Worm (Caenorhabditis elegans): ENCODE results near the gene Y62E10A.19.

Gene Y62E10A.19

DNA sequence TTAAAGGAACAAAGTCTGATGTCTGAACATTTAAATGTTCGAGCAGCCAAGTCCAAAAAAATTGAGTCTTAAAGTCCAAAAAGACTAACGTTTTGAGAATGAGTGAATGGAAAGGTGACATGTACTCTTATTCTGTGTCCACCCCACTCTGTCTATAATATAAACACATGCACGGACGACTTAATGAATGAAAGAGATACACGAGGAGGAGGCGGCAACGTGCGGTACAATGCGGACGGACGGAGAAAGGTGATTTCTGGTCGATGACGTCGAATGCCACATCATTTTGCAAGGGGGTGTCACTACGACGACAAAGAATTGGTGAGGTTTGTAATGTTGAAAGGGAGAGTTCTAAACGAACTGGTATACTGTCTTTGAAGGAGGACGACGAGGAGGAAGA lies 13.4 kb downstream of the Y62E10A.19 start:
- no peak for TF ChIP-seq unc-62 (GFP tag; optimal IDR thresholded peaks at IDR 0.05)

DNA sequence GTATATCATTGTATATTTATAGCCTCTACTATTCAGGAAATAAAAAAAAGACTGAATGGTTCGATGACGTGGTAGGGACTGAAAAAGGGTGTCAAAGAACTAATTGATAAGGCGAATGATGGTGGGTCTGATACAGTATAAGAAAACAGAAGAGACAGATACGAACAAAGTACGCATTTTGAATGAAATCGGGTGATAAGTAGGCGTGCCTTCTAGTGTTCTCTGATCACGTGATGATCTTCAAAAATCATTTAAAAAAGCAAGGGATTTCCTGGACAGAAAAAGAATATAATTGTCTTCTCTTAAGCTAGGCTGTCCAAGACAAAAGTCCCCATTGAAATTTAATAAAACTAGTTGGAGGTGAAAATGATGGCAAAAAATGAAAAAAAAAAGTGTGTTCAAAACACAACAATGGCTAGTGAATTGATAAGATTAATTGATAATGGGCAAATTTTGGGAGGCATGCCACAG lies 14.8 kb downstream of the Y62E10A.19 start:
- no peak for TF ChIP-seq unc-62 (GFP tag; optimal IDR thresholded peaks at IDR 0.05)

ce11 chrIV:13392230-13392629 lies 15.9 kb downstream of the Y62E10A.19 start:
- no peak for TF ChIP-seq unc-62 (GFP tag; optimal IDR thresholded peaks at IDR 0.05)

ce11 chrIV:13390770-13391169 lies 17.3 kb downstream of the Y62E10A.19 start:
- no peak for TF ChIP-seq unc-62 (GFP tag; optimal IDR thresholded peaks at IDR 0.05)

- no peak for TF ChIP-seq unc-62 (GFP tag; optimal IDR thresholded peaks at IDR 0.05)
Measured at ce11 chrIV:13389237-13389636, 18.9 kb downstream of the Y62E10A.19 start.

- TF ChIP-seq unc-62 (GFP tag; optimal IDR thresholded peaks at IDR 0.05), result no peak
Measured at ce11 chrIV:13388779-13389178, 19.3 kb downstream of the Y62E10A.19 start.

ce11 chrIV:13386903-13387302 lies 21.2 kb downstream of the Y62E10A.19 start, which contains the start of gene lsm-3:
TSS of gene lsm-3 (plus strand) at chrIV:13387203.
- no peak for TF ChIP-seq unc-62 (GFP tag; optimal IDR thresholded peaks at IDR 0.05)

DNA sequence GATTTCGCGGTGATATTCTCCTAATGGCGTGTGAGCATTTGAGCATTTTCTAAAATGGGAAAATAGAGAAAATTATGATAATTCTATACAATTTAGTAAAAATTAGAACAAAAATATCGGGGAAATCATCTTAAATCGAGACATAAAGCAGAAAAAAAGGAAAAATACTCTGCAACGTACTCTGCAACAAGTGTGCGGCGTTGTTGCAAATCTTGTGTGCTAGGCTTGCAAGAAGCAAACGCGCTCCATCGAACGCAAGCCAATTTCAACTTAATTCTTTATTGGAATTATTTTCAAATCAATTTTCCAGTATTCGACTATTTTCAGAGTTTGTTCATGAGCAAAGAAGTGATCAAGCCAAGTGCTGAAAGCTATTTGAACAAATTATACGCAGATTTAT lies 22.1 kb downstream of the Y62E10A.19 start, which contains the start of the genes Y62E10A.20, Y62E10A.23 and mdt-9:
TSS of gene Y62E10A.20 (minus strand) at position 49 of the 400 bp plus-strand sequence.
TSS of gene Y62E10A.23 (plus strand) at position 282 of the 400 bp plus-strand sequence.
TSS of gene mdt-9 (plus strand) at position 338 of the 400 bp plus-strand sequence.
- TF ChIP-seq unc-62 (GFP tag; optimal IDR thresholded peaks at IDR 0.05), result no peak

DNA sequence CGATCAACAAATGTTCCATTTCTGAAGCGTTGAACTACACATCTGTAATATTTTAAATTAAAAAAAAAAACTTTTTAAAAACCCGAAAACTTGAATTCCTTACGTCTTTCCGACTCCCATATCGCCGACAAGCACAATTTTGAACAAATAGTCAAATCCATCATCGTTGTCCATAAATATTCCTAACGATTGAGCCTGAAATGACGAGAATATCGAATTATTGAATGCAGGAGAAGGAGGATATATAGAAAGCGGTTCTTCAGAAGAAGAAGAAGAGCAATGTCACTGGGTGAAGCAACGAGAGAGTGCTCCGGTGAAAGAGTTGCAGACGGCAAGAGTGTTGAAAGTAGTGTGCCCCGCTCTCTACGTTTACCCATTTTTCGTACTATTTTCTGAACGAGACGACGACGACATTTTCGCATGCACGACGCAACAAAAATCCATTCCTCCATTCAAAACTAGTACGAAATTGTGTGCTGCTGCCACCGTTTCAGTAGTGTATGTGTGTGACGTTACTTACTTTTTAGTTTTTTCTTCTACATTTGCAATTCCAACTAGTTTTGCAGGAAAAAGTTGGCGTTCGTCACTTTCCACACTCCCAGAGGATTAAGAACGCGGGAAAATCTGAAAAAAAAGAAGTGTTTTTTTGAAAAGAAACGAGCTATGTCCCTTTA lies 24.2 kb downstream of the Y62E10A.19 start, which contains the start of gene rab-19:
TSS of gene rab-19 (minus strand) at position 624 of the 674 bp plus-strand sequence.
- TF ChIP-seq unc-62 (GFP tag; optimal IDR thresholded peaks at IDR 0.05), result no peak

- TF ChIP-seq unc-62 (GFP tag; optimal IDR thresholded peaks at IDR 0.05), result no peak
Measured at ce11 chrIV:13381823-13382222, 26.3 kb downstream of the Y62E10A.19 start, which contains the start of gene emc-3. TSS of gene emc-3 (minus strand) at chrIV:13381923.

DNA sequence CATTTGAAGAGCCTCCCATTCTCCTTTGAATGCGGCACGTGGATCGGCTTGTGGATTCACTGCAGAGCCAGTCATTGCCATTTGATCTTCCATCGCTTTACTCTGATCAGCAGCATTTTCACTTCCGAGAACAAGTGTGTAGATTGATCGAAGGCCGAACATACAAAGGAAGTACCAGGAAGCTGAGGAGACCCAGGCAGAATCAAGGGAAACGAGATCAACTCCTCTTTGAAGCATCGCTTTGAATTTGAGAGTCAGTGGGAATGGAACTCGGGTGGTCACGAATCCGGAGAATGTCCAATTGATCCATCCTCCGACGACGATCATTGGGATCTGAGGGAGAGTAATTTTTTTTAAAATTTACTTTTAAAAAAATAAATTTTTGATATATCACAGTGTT lies 27.6 kb downstream of the Y62E10A.19 start:
- no peak for TF ChIP-seq unc-62 (GFP tag; optimal IDR thresholded peaks at IDR 0.05)

- TF ChIP-seq unc-62 (GFP tag; optimal IDR thresholded peaks at IDR 0.05), result no peak
Measured at ce11 chrIV:13377716-13378115, 30.4 kb downstream of the Y62E10A.19 start, which contains the start of gene mau-8. TSS of gene mau-8 (plus strand) at chrIV:13378016.

ce11 chrIV:13374918-13375317 lies 33.2 kb downstream of the Y62E10A.19 start:
- TF ChIP-seq unc-62 (GFP tag; optimal IDR thresholded peaks at IDR 0.05), result no peak

- no peak for TF ChIP-seq unc-62 (GFP tag; optimal IDR thresholded peaks at IDR 0.05)
Measured at ce11 chrIV:13371699-13372098, 36.4 kb downstream of the Y62E10A.19 start, which contains the start of gene Y62E10A.6. TSS of gene Y62E10A.6 (plus strand) at chrIV:13371999.

- TF ChIP-seq unc-62 (GFP tag; optimal IDR thresholded peaks at IDR 0.05), result no peak
Measured at ce11 chrIV:13370235-13370739, 37.8 kb downstream of the Y62E10A.19 start, which contains the start of the genes rla-2, popl-7 and Y62E10A.24. TSS of gene rla-2 (minus strand) at chrIV:13370285. TSS of gene popl-7 (plus strand) at chrIV:13370689. TSS of gene Y62E10A.24 (plus strand) at chrIV:13370710.

DNA sequence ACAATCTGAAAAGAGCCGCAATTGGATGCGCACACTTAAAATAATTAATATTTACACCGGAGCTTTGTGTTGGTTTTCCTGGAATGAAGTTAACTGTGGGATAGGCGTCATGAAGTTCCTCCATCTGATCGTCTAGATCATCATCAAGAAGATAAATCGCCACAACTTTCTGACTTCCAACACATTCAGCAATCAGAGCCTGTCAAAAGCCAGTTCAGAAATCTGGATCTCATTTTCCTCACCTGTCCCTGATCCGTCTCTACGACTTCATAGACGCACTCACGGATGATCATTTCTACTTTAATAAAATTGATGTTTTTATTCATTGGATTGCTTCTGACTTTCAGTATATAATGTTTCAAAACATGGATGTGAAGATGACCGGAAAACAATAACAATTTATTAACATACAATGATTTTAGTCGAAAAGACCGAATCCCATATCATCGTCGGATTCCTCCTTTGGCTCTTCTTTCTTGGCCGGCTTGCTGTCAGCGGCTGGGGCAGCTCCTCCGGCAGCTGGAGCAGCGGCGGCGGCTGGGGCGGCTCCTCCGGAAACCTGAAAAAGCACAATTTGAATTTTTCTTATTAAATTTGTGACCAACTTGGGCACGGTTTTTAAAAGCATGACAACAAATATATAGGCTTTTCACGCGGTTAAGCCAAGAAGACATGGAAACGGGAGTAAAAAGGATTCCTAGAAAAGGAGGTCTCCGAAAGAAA lies 38.8 kb downstream of the Y62E10A.19 start, which contains the start of gene agt-1:
TSS of gene agt-1 (minus strand) at position 293 of the 723 bp plus-strand sequence.
- TF ChIP-seq unc-62 (GFP tag; optimal IDR thresholded peaks at IDR 0.05), result no peak
